Fruit fly (Drosophila melanogaster) whole organism, embryonic: ENCODE data around the gene Tfb5.
A peak's percentile ranks its signal among the peaks of the same experiment; 100 is the strongest.

Experiments used
- Awh ChIP-seq: fragments of 200-800 bp; sonication (Bioruptor generic); IDR thresholded peaks from 2 replicates; pipeline ENCODE4, ENCODE4 v1.3.6; 2022; ENCODE audit warnings: missing biosample characterization, missing genetic modification characterization
- CG10147 ChIP-seq: fragments of 200-800 bp; sonication (Bioruptor generic); optimal IDR thresholded peaks from 2 replicates; lab custom pipeline; 2019; ENCODE audit warnings: missing biosample characterization, mild to moderate bottlenecking, missing genetic modification characterization, moderate library complexity
- CG10366 ChIP-seq: fragments of 200-800 bp; sonication (Bioruptor generic); IDR thresholded peaks from 2 replicates; pipeline ENCODE4 v1.3.6; 2022; ENCODE audit warnings: missing biosample characterization, missing genetic modification characterization
- CG14860 ChIP-seq: fragments of 200-800 bp; sonication (Bioruptor generic); IDR thresholded peaks from 3 replicates; pipeline ENCODE4 v1.3.6; 2022; ENCODE audit warnings: missing biosample characterization, missing genetic modification characterization; ENCODE audit not compliant: partially characterized antibody
- CG15601 ChIP-seq: fragments of 200-800 bp; sonication (Bioruptor generic); optimal IDR thresholded peaks from 3 replicates; lab custom pipeline; 2019; ENCODE audit warnings: missing biosample characterization, mild to moderate bottlenecking, missing genetic modification characterization, moderate library complexity
- CG1603 ChIP-seq: fragments of 200-800 bp; sonication (Bioruptor generic); optimal IDR thresholded peaks from 2 replicates; lab custom pipeline; 2019; ENCODE audit warnings: missing biosample characterization, mild to moderate bottlenecking, missing genetic modification characterization, moderate library complexity
- CG17829 ChIP-seq: fragments of 200-800 bp; optimal IDR thresholded peaks from 2 replicates; lab custom pipeline; 2019; ENCODE audit warnings: missing biosample characterization, mild to moderate bottlenecking, missing genetic modification characterization, moderate library complexity
- CG2120 ChIP-seq: fragments of 200-800 bp; sonication (Bioruptor generic); optimal IDR thresholded peaks from 3 replicates; lab custom pipeline; 2016; ENCODE audit warnings: missing biosample characterization, missing genetic modification characterization
- CG2199 ChIP-seq: fragments of 200-800 bp; sonication (Bioruptor generic); IDR thresholded peaks from 3 replicates; pipeline ENCODE4 v1.3.6; 2022; ENCODE audit warnings: missing biosample characterization, missing genetic modification characterization
- CG2875 ChIP-seq: fragments of 200-800 bp; sonication (Bioruptor generic); optimal IDR thresholded peaks from 2 replicates; lab custom pipeline; 2017; ENCODE audit warnings: missing biosample characterization, mild to moderate bottlenecking, missing genetic modification characterization, missing genetic modification reagents
- CG30403 ChIP-seq: fragments of 200-800 bp; sonication (Bioruptor generic); optimal IDR thresholded peaks from 3 replicates; lab custom pipeline; 2016; ENCODE audit warnings: missing biosample characterization, missing genetic modification characterization
- CG32532 ChIP-seq: fragments of 200-800 bp; sonication (Bioruptor generic); IDR thresholded peaks from 2 replicates; pipeline ENCODE4 v1.3.6; 2022; ENCODE audit warnings: missing biosample characterization, missing genetic modification characterization
- CG4617 ChIP-seq: fragments of 200-800 bp; sonication (Bioruptor generic); optimal IDR thresholded peaks from 3 replicates; lab custom pipeline; 2016; ENCODE audit warnings: missing biosample characterization, missing genetic modification characterization, borderline replicate concordance
- CG6683 ChIP-seq: fragments of 200-800 bp; sonication (Bioruptor generic); optimal IDR thresholded peaks from 2 replicates; lab custom pipeline; 2017; ENCODE audit warnings: missing biosample characterization, mild to moderate bottlenecking, missing genetic modification characterization, missing genetic modification reagents
- CG8089 ChIP-seq: fragments of 200-800 bp; sonication (Bioruptor generic); optimal IDR thresholded peaks from 3 replicates; lab custom pipeline; 2016; ENCODE audit warnings: missing biosample characterization, missing genetic modification characterization
- CG8281 ChIP-seq: fragments of 200-800 bp; sonication (Bioruptor generic); optimal IDR thresholded peaks from 2 replicates; lab custom pipeline; 2018; ENCODE audit warnings: missing biosample characterization, mild to moderate bottlenecking, missing genetic modification characterization, moderate library complexity
- CG8388 ChIP-seq: fragments of 200-800 bp; sonication (Bioruptor generic); optimal IDR thresholded peaks from 2 replicates; lab custom pipeline; 2019; ENCODE audit warnings: missing biosample characterization, mild to moderate bottlenecking, missing genetic modification characterization, moderate library complexity
- CG9609 ChIP-seq: fragments of 200-800 bp; sonication (Bioruptor generic); optimal IDR thresholded peaks from 3 replicates; lab custom pipeline; 2016; ENCODE audit warnings: missing biosample characterization, missing genetic modification characterization
- CG9932 ChIP-seq: fragments of 200-800 bp; sonication (Bioruptor generic); IDR thresholded peaks from 2 replicates; pipeline ENCODE4 v1.3.6; 2022; ENCODE audit warnings: missing biosample characterization, missing genetic modification characterization
- CTCF ChIP-seq: fragments of 200-800 bp; sonication (Bioruptor generic); optimal IDR thresholded peaks from 2 replicates; lab custom pipeline; 2017; ENCODE audit warnings: missing biosample characterization, mild to moderate bottlenecking, missing genetic modification characterization, moderate library complexity
- D19B ChIP-seq: fragments of 200-800 bp; sonication (Bioruptor generic); optimal IDR thresholded peaks from 2 replicates; lab custom pipeline; 2017; ENCODE audit warnings: missing biosample characterization, mild to moderate bottlenecking, missing genetic modification characterization
- GATAe ChIP-seq: fragments of 200-800 bp; sonication (Bioruptor generic); conservative IDR thresholded peaks from 2 replicates; pipeline ENCODE4 v1.3.6; 2022; ENCODE audit warnings: missing biosample characterization, missing genetic modification characterization
- HLH4C ChIP-seq: fragments of 200-800 bp; sonication (Bioruptor generic); IDR thresholded peaks from 3 replicates; pipeline ENCODE4 v1.3.6; 2022; ENCODE audit warnings: missing biosample characterization, missing genetic modification characterization; ENCODE audit not compliant: partially characterized antibody
- HLH54F ChIP-seq: fragments of 200-800 bp; sonication (Bioruptor generic); optimal IDR thresholded peaks from 3 replicates; lab custom pipeline; 2016; ENCODE audit warnings: missing biosample characterization, missing genetic modification characterization
- Hmx ChIP-seq: fragments of 200-800 bp; sonication (Bioruptor generic); optimal IDR thresholded peaks from 2 replicates; lab custom pipeline; 2016; ENCODE audit warnings: missing biosample characterization, missing genetic modification characterization
- Hr3 ChIP-seq: fragments of 200-800 bp; sonication (Bioruptor generic); optimal IDR thresholded peaks from 3 replicates; lab custom pipeline; 2016; ENCODE audit warnings: missing biosample characterization, missing genetic modification characterization
- NfI ChIP-seq: fragments of 200-800 bp; sonication (Bioruptor generic); optimal IDR thresholded peaks from 3 replicates; lab custom pipeline; 2018; ENCODE audit warnings: missing biosample characterization, mild to moderate bottlenecking, missing genetic modification characterization, moderate library complexity
- Oli ChIP-seq: fragments of 200-800 bp; sonication (Bioruptor generic); optimal IDR thresholded peaks from 2 replicates; lab custom pipeline; 2018; ENCODE audit warnings: missing biosample characterization, mild to moderate bottlenecking, missing genetic modification characterization, moderate library complexity
- PHDP ChIP-seq: fragments of 200-800 bp; sonication (Bioruptor generic); optimal IDR thresholded peaks from 3 replicates; lab custom pipeline; 2018; ENCODE audit warnings: missing biosample characterization, mild to moderate bottlenecking, missing genetic modification characterization, moderate library complexity
- Rfx ChIP-seq: fragments of 200-800 bp; sonication (Bioruptor generic); IDR thresholded peaks from 2 replicates; pipeline ENCODE4 v1.3.6; 2022; ENCODE audit warnings: missing biosample characterization, missing genetic modification characterization
- Side ChIP-seq: fragments of 200-800 bp; sonication (Bioruptor generic); optimal IDR thresholded peaks from 2 replicates; lab custom pipeline; 2016; ENCODE audit warnings: missing biosample characterization, missing genetic modification characterization
- Six4 ChIP-seq: fragments of 200-800 bp; sonication (Bioruptor generic); optimal IDR thresholded peaks from 2 replicates; lab custom pipeline; 2016; ENCODE audit warnings: missing biosample characterization, missing genetic modification characterization
- al ChIP-seq: fragments of 200-800 bp; sonication (Bioruptor generic); IDR thresholded peaks from 2 replicates; pipeline ENCODE4 v1.3.6; 2022; ENCODE audit warnings: missing biosample characterization, missing genetic modification characterization
- ato ChIP-seq: fragments of 200-800 bp; sonication (Bioruptor generic); IDR thresholded peaks from 2 replicates; pipeline ENCODE4 v1.3.6; 2022; ENCODE audit warnings: missing biosample characterization, missing genetic modification characterization; ENCODE audit not compliant: partially characterized antibody
- cad ChIP-seq: fragments of >200 bp; optimal IDR thresholded peaks from 2 replicates; lab custom pipeline; 2017; ENCODE audit warnings: missing biosample characterization, missing genetic modification characterization
- cas ChIP-seq: fragments of 200-800 bp; sonication (Bioruptor generic); IDR thresholded peaks from 2 replicates; pipeline ENCODE4 v1.3.6; 2022; ENCODE audit warnings: missing biosample characterization, missing genetic modification characterization
- eyg ChIP-seq: fragments of 200-800 bp; sonication (Bioruptor generic); optimal IDR thresholded peaks from 3 replicates; lab custom pipeline; 2016; ENCODE audit warnings: missing biosample characterization, missing genetic modification characterization
- ind ChIP-seq: fragments of 200-800 bp; sonication (Bioruptor generic); optimal IDR thresholded peaks from 3 replicates; lab custom pipeline; 2016; ENCODE audit warnings: missing biosample characterization, missing genetic modification characterization
- klu ChIP-seq: fragments of 200-800 bp; sonication (Bioruptor generic); IDR thresholded peaks from 2 replicates; pipeline ENCODE4 v1.3.6; 2022; ENCODE audit warnings: missing biosample characterization, missing genetic modification characterization
- lmd ChIP-seq: fragments of 200-800 bp; sonication (Bioruptor generic); IDR thresholded peaks from 2 replicates; pipeline ENCODE4 v1.3.6; 2022; ENCODE audit warnings: missing biosample characterization, missing genetic modification characterization
- lola ChIP-seq, 3 experiments: fragments of >200 bp in 2 of 3; fragments of 200-800 bp in 1 of 3; sonication (Bioruptor generic) in 1 of 3; optimal IDR thresholded peaks; 2 replicates each; lab custom pipeline; 2017 to 2019; ENCODE audit warnings: missing biosample characterization in 3 of 3, missing genetic modification characterization in 3 of 3, mild to moderate bottlenecking in 1 of 3, moderate library complexity in 1 of 3
- luna ChIP-seq: fragments of 200-800 bp; sonication (Bioruptor generic); optimal IDR thresholded peaks from 2 replicates; lab custom pipeline; 2016; ENCODE audit warnings: missing biosample characterization, missing genetic modification characterization
- nau ChIP-seq: fragments of 200-800 bp; sonication (Bioruptor generic); optimal IDR thresholded peaks from 3 replicates; lab custom pipeline; 2017; ENCODE audit warnings: missing biosample characterization, mild to moderate bottlenecking, missing genetic modification characterization, missing genetic modification reagents
- otp ChIP-seq: fragments of 200-800 bp; sonication (Bioruptor generic); IDR thresholded peaks from 3 replicates; pipeline ENCODE4, ENCODE4 v1.3.6; 2022; ENCODE audit warnings: missing biosample characterization, missing genetic modification characterization
- pfk ChIP-seq: fragments of 200-800 bp; sonication (Bioruptor generic); optimal IDR thresholded peaks from 2 replicates; lab custom pipeline; 2018; ENCODE audit warnings: missing biosample characterization, mild to moderate bottlenecking, missing genetic modification characterization, moderate library complexity
- rib ChIP-seq: fragments of 200-800 bp; sonication (Bioruptor generic); IDR thresholded peaks from 2 replicates; pipeline ENCODE4 v1.3.6; 2022; ENCODE audit warnings: missing biosample characterization, missing genetic modification characterization
- sd ChIP-seq: fragments of 200-800 bp; sonication (Bioruptor generic); optimal IDR thresholded peaks from 3 replicates; lab custom pipeline; 2018; ENCODE audit warnings: missing biosample characterization, mild to moderate bottlenecking, missing genetic modification characterization, moderate library complexity
- slp2 ChIP-seq: fragments of 200-800 bp; sonication (Bioruptor generic); optimal IDR thresholded peaks from 2 replicates; lab custom pipeline; 2016; ENCODE audit warnings: missing biosample characterization, missing genetic modification characterization
- sob ChIP-seq: fragments of 200-800 bp; sonication (Bioruptor generic); IDR thresholded peaks from 2 replicates; pipeline ENCODE4 v1.3.6; 2022; ENCODE audit warnings: missing biosample characterization, missing genetic modification characterization
- tna ChIP-seq: fragments of 200-800 bp; sonication (Bioruptor generic); IDR thresholded peaks from 2 replicates; pipeline ENCODE4 v1.3.6; 2022; ENCODE audit warnings: missing biosample characterization, missing genetic modification characterization; ENCODE audit not compliant: partially characterized antibody
- vfl ChIP-seq: fragments of 200-800 bp; sonication (Bioruptor generic); optimal IDR thresholded peaks from 2 replicates; lab custom pipeline; 2016; ENCODE audit warnings: missing biosample characterization, missing genetic modification characterization

The Tfb5 gene

DNA sequence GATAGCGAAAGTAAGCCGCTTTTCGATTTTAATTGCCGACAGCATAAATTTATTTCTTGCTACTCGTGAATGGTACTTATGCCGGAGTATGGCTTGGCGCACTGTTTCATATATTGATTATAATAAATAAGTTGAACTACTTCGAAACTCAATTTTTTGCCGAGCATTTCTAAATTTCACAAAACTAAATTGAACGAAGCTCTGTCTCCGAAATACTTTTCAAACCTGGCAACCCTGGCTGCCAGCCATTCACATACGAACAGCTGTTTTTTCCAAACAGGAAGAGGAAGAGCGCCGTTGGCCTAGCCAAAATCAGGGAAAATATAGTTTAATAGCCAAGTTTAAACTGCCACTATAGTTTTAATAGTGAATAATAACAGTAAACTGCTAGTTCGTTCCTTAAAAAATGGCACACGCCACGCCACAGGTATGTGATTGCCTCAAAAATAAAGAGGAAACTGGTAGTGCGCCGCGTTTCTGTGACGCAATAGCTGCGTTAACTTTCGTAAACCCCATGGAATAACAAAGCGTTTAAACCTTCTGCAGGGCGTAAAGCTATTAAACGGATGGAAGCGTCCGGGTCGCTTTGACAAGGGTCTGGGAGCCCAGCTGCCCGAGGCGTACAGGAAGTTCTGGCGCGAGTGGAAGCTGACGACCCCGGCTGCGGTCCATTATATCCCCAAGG, 36.8 kb downstream of the Tfb5 start, which contains the start of gene mRpL28 (continued):
- TF ChIP-seq HLH54F (GFP tag; lab: Kevin White, UChicago) (peak; percentile 27), klu (GFP tag; lab: Robert Waterston, UW) (no peak), rib (GFP tag; lab: Robert Waterston, UW) (no peak), GATAe (GFP tag; lab: Robert Waterston, UW) (no peak), CG8388 (GFP tag; lab: Kevin White, UChicago) (no peak), CG15601 (tag; lab: Kevin White, UChicago) (peak; percentile 21), CG4617 (peak; percentile 54), CG9609 (GFP tag; lab: Kevin White, UChicago) (no peak), CG8281 (tag; lab: Kevin White, UChicago) (no peak), cad (GFP tag; lab: Kevin White, UChicago) (no peak), D19B (GFP tag; lab: Kevin White, UChicago) (no peak), CG2875 (GFP tag; lab: Kevin White, UChicago) (no peak), lola (GFP tag; optimal IDR thresholded peaks at IDR 0.05; lab: Kevin White, UChicago) (peak in 1 of 3 experiments; percentile 0), CG10147 (peak; percentile 12), CG2120 (GFP tag; lab: Kevin White, UChicago) (peak; percentile 58), sd (tag; lab: Kevin White, UChicago) (no peak), sob (GFP tag; lab: Robert Waterston, UW) (no peak), eyg (GFP tag; lab: Kevin White, UChicago) (no peak), CG8089 (GFP tag; lab: Kevin White, UChicago) (no peak), CG14860 (no peak), CG9932 (GFP tag; lab: Robert Waterston, UW) (peak; percentile 67), CG6683 (peak; percentile 20), NfI (GFP tag; lab: Kevin White, UChicago) (no peak), Side (no peak), tna (GFP tag; lab: Robert Waterston, UW) (no peak), CG30403 (no peak), ato (GFP tag; lab: Robert Waterston, UW) (no peak), slp2 (GFP tag; lab: Kevin White, UChicago) (no peak), CTCF (GFP tag; lab: Kevin White, UChicago) (peak; percentile 3), Hmx (GFP tag; lab: Kevin White, UChicago) (no peak), CG2199 (GFP tag; lab: Robert Waterston, UW) (no peak), CG1603 (tag; lab: Kevin White, UChicago) (peak; percentile 42), CG32532 (GFP tag; lab: Robert Waterston, UW) (peak; percentile 15; the same call in 1 of the 2 replicates), otp (no peak), al (GFP tag; lab: Robert Waterston, UW) (no peak), Awh (no peak), Rfx (GFP tag; lab: Robert Waterston, UW) (no peak), ind (GFP tag; lab: Kevin White, UChicago) (no peak), nau (GFP tag; lab: Kevin White, UChicago) (no peak), Six4 (no peak), cas (GFP tag; lab: Robert Waterston, UW) (no peak), HLH4C (0 out of 3 replicates have a peak, but pooled peaks have one; percentile 13), Hr3 (GFP tag; lab: Kevin White, UChicago) (no peak), Oli (tag; lab: Kevin White, UChicago) (no peak), PHDP (tag; lab: Kevin White, UChicago) (peak; percentile 18), CG10366 (GFP tag; lab: Robert Waterston, UW) (no peak), lmd (GFP tag; lab: Robert Waterston, UW) (no peak), pfk (GFP tag; lab: Kevin White, UChicago) (no peak), luna (no peak), CG17829 (tag; lab: Kevin White, UChicago) (peak; percentile 7), vfl (GFP tag; lab: Kevin White, UChicago) (no peak)
